ENCODE assay signal across 1 fruit fly cellular context in genomic region chr3L:9422636-9423419, dm6.
A peak's percentile ranks its signal among the peaks of the same experiment; 100 is the strongest.
TF ChIP-seq lines count a peak whose summit lies in the region.

TSS of gene aay (plus strand) at chr3L:9423253.

TF ChIP-seq in whole organism, embryonic, 481 proteins besides CTCF, POLR2A, EP300 and RAD21 (continued from another document and continues in another):
- TF ChIP-seq maf-S (GFP tag; optimal IDR thresholded peaks at IDR 0.05; lab: Kevin White, UChicago), result peak; percentile 95
- peak; percentile 98 for TF ChIP-seq CG12104 (GFP tag; optimal IDR thresholded peaks at IDR 0.05; lab: Kevin White, UChicago)
- peak; percentile 90 for TF ChIP-seq Deaf1 (tag; optimal IDR thresholded peaks at IDR 0.05; lab: Kevin White, UChicago)
- no peak for TF ChIP-seq tna (GFP tag; IDR thresholded peaks at IDR 0.05; lab: Robert Waterston, UW; ENCODE audit: partially characterized antibody)
- peak in 1 of 2 experiments; percentile 96 for TF ChIP-seq Hr78 (GFP tag; optimal IDR thresholded peaks at IDR 0.05; lab: Kevin White, UChicago)
- TF ChIP-seq Awh (GFP tag; IDR thresholded peaks at IDR 0.05; lab: Robert Waterston, UW), result peak; percentile 97
- peak; percentile 88 for TF ChIP-seq CG15073 (GFP tag; optimal IDR thresholded peaks at IDR 0.05; lab: Kevin White, UChicago)
- peak; percentile 99 for TF ChIP-seq bab2 (GFP tag; optimal IDR thresholded peaks at IDR 0.05; lab: Kevin White, UChicago)
- peak; percentile 97 for TF ChIP-seq YL-1 (GFP tag; optimal IDR thresholded peaks at IDR 0.05; lab: Kevin White, UChicago)
- TF ChIP-seq unpg (GFP tag; optimal IDR thresholded peaks at IDR 0.05; lab: Kevin White, UChicago), result peak; percentile 99
- TF ChIP-seq zf30C (GFP tag; optimal IDR thresholded peaks at IDR 0.05; lab: Kevin White, UChicago), result peak; percentile 100
- peak; percentile 94 for TF ChIP-seq en (GFP tag; optimal IDR thresholded peaks at IDR 0.05; lab: Kevin White, UChicago)
- TF ChIP-seq Hand (GFP tag; optimal IDR thresholded peaks at IDR 0.05; lab: Kevin White, UChicago), result peak; percentile 97
- TF ChIP-seq CG15696 (tag; optimal IDR thresholded peaks at IDR 0.05; lab: Kevin White, UChicago), result peak; percentile 99
- TF ChIP-seq tio (GFP tag; optimal IDR thresholded peaks at IDR 0.05; lab: Kevin White, UChicago), result peak; percentile 97
- TF ChIP-seq Vsx1 (GFP tag; optimal IDR thresholded peaks at IDR 0.05; lab: Kevin White, UChicago), result peak; percentile 97
- peak; percentile 95 for TF ChIP-seq CG10565 (GFP tag; optimal IDR thresholded peaks at IDR 0.05; lab: Kevin White, UChicago)
- TF ChIP-seq ham (GFP tag; IDR thresholded peaks at IDR 0.05; lab: Robert Waterston, UW), result peak; percentile 92
- peak; percentile 97 for TF ChIP-seq CG6254 (GFP tag; optimal IDR thresholded peaks at IDR 0.05; lab: Kevin White, UChicago)
- peak; percentile 75 for TF ChIP-seq Kr (GFP tag; optimal IDR thresholded peaks at IDR 0.05; lab: Kevin White, UChicago)
- TF ChIP-seq Dbx (GFP tag; IDR thresholded peaks at IDR 0.05; lab: Robert Waterston, UW), result peak; percentile 97
- TF ChIP-seq CG10462 (GFP tag; optimal IDR thresholded peaks at IDR 0.05; lab: Kevin White, UChicago), result peak; percentile 97
- TF ChIP-seq CG6813 (GFP tag; optimal IDR thresholded peaks at IDR 0.05; lab: Kevin White, UChicago), result peak; percentile 99
- TF ChIP-seq Taf1 (GFP tag; IDR thresholded peaks at IDR 0.05; lab: Robert Waterston, UW), result peak; percentile 91
- TF ChIP-seq NC2α (GFP tag; optimal IDR thresholded peaks at IDR 0.05; lab: Kevin White, UChicago), result peak; percentile 97
- peak; percentile 97 for TF ChIP-seq CG4328 (GFP tag; optimal IDR thresholded peaks at IDR 0.05; lab: Kevin White, UChicago)
- TF ChIP-seq CG31365 (tag; optimal IDR thresholded peaks at IDR 0.05; lab: Kevin White, UChicago), result peak; percentile 90
- TF ChIP-seq Hey (tag; optimal IDR thresholded peaks at IDR 0.05; lab: Kevin White, UChicago), result peak; percentile 79
- TF ChIP-seq zen2 (GFP tag; IDR thresholded peaks at IDR 0.05; lab: Robert Waterston, UW; ENCODE audit: partially characterized antibody), result no peak
- TF ChIP-seq Oaz (GFP tag; IDR thresholded peaks at IDR 0.05; lab: Robert Waterston, UW), result peak; percentile 96
- peak; percentile 96 for TF ChIP-seq slou (GFP tag; optimal IDR thresholded peaks at IDR 0.05; lab: Kevin White, UChicago)
- TF ChIP-seq CG11085 (GFP tag; IDR thresholded peaks at IDR 0.05; lab: Robert Waterston, UW), result peak; percentile 96
- TF ChIP-seq knrl (GFP tag; IDR thresholded peaks at IDR 0.05; lab: Robert Waterston, UW; ENCODE audit: partially characterized antibody), result no peak; the same call in 2 of the 3 replicates
- TF ChIP-seq NK7.1 (GFP tag; optimal IDR thresholded peaks at IDR 0.05; lab: Kevin White, UChicago), result peak; percentile 97
- peak; percentile 98 for TF ChIP-seq CG16815 (GFP tag; optimal IDR thresholded peaks at IDR 0.05; lab: Kevin White, UChicago)
- TF ChIP-seq repo (GFP tag; optimal IDR thresholded peaks at IDR 0.05; lab: Kevin White, UChicago), result peak; percentile 95
- peak; percentile 97 for TF ChIP-seq CG11723 (GFP tag; optimal IDR thresholded peaks at IDR 0.05; lab: Kevin White, UChicago)
- TF ChIP-seq Fer2 (tag; optimal IDR thresholded peaks at IDR 0.05; lab: Kevin White, UChicago), result peak; percentile 96
- peak; percentile 97 for TF ChIP-seq Gug (GFP tag; IDR thresholded peaks at IDR 0.05; lab: Robert Waterston, UW)
- TF ChIP-seq klu (GFP tag; IDR thresholded peaks at IDR 0.05; lab: Robert Waterston, UW), result peak; percentile 97
- peak; percentile 96 for TF ChIP-seq dm (GFP tag; optimal IDR thresholded peaks at IDR 0.05; lab: Kevin White, UChicago)
- TF ChIP-seq CG18764 (GFP tag; optimal IDR thresholded peaks at IDR 0.05; lab: Kevin White, UChicago), result peak; percentile 98
- TF ChIP-seq CG3065 (GFP tag; optimal IDR thresholded peaks at IDR 0.05; lab: Kevin White, UChicago), result peak; percentile 98
- TF ChIP-seq CG3995 (GFP tag; optimal IDR thresholded peaks at IDR 0.05; lab: Kevin White, UChicago), result peak; percentile 82
- TF ChIP-seq E2f1 (GFP tag; IDR thresholded peaks at IDR 0.05; lab: Robert Waterston, UW), result peak; percentile 98
- TF ChIP-seq CG1529 (GFP tag; optimal IDR thresholded peaks at IDR 0.05; lab: Kevin White, UChicago), result peak; percentile 99
- TF ChIP-seq sens (GFP tag; lab: Kevin White, UChicago), result peak; percentile 100
- peak; percentile 98 for TF ChIP-seq CG1602 (GFP tag; optimal IDR thresholded peaks at IDR 0.05; lab: Kevin White, UChicago)
- TF ChIP-seq Meics (GFP tag; optimal IDR thresholded peaks at IDR 0.05; lab: Kevin White, UChicago), result peak; percentile 98
- peak; percentile 99 for TF ChIP-seq Asciz (GFP tag; optimal IDR thresholded peaks at IDR 0.05; lab: Kevin White, UChicago)
- peak; percentile 99 for TF ChIP-seq org-1 (GFP tag; optimal IDR thresholded peaks at IDR 0.05; lab: Kevin White, UChicago)
- TF ChIP-seq cg (GFP tag; optimal IDR thresholded peaks at IDR 0.05; lab: Kevin White, UChicago), result peak; percentile 84
- peak; percentile 92 for TF ChIP-seq Jarid2 (GFP tag; optimal IDR thresholded peaks at IDR 0.05; lab: Kevin White, UChicago)
- TF ChIP-seq Rfx (GFP tag; IDR thresholded peaks at IDR 0.05; lab: Robert Waterston, UW), result peak; percentile 99
- TF ChIP-seq az2 (GFP tag; optimal IDR thresholded peaks at IDR 0.05; lab: Kevin White, UChicago), result peak; percentile 99
- TF ChIP-seq emc (GFP tag; optimal IDR thresholded peaks at IDR 0.05; lab: Kevin White, UChicago), result peak; percentile 94
- peak; percentile 97 for TF ChIP-seq CG5245 (GFP tag; optimal IDR thresholded peaks at IDR 0.05; lab: Kevin White, UChicago)
- peak; percentile 98 for TF ChIP-seq gro (GFP tag; optimal IDR thresholded peaks at IDR 0.05; lab: Kevin White, UChicago)
- no peak for TF ChIP-seq D (optimal IDR thresholded peaks at IDR 0.05; lab: Kevin White, UChicago)
- peak; percentile 99 for TF ChIP-seq D (GFP tag; optimal IDR thresholded peaks at IDR 0.05; lab: Kevin White, UChicago)
- TF ChIP-seq Drgx (GFP tag; IDR thresholded peaks at IDR 0.05; lab: Robert Waterston, UW), result peak; percentile 98
- TF ChIP-seq CG13296 (GFP tag; optimal IDR thresholded peaks at IDR 0.05; lab: Kevin White, UChicago), result peak; percentile 99
- peak; percentile 84 for TF ChIP-seq aop (GFP tag; IDR thresholded peaks at IDR 0.05; lab: Robert Waterston, UW)
- peak; percentile 97 for TF ChIP-seq wor (GFP tag; IDR thresholded peaks at IDR 0.05; lab: Robert Waterston, UW)
- no peak for TF ChIP-seq mld (GFP tag; IDR thresholded peaks at IDR 0.05; lab: Robert Waterston, UW; ENCODE audit: partially characterized antibody)
- peak; percentile 97 for TF ChIP-seq pb (GFP tag; optimal IDR thresholded peaks at IDR 0.05; lab: Kevin White, UChicago)
- peak; percentile 99 for TF ChIP-seq sob (GFP tag; IDR thresholded peaks at IDR 0.05; lab: Robert Waterston, UW)
- peak; percentile 97 for TF ChIP-seq CG6272 (GFP tag; IDR thresholded peaks at IDR 0.05; lab: Robert Waterston, UW)
- peak; percentile 97 for TF ChIP-seq fd64A (GFP tag; optimal IDR thresholded peaks at IDR 0.05; lab: Kevin White, UChicago)
- TF ChIP-seq ems (GFP tag; optimal IDR thresholded peaks at IDR 0.05; lab: Kevin White, UChicago), result peak; percentile 98
- TF ChIP-seq CG2120 (GFP tag; optimal IDR thresholded peaks at IDR 0.05; lab: Kevin White, UChicago), result peak; percentile 99
- peak; percentile 97 for TF ChIP-seq otp (GFP tag; IDR thresholded peaks at IDR 0.05; lab: Robert Waterston, UW)
- TF ChIP-seq CG9437 (GFP tag; optimal IDR thresholded peaks at IDR 0.05; lab: Kevin White, UChicago), result peak; percentile 93
- TF ChIP-seq CG9876 (GFP tag; optimal IDR thresholded peaks at IDR 0.05; lab: Kevin White, UChicago), result peak; percentile 91
- TF ChIP-seq kni (GFP tag; optimal IDR thresholded peaks at IDR 0.05; lab: Kevin White, UChicago), result peak; percentile 95
- peak; percentile 97 for TF ChIP-seq CG12155 (GFP tag; optimal IDR thresholded peaks at IDR 0.05; lab: Kevin White, UChicago)
- TF ChIP-seq CG10543 (GFP tag; optimal IDR thresholded peaks at IDR 0.05; lab: Kevin White, UChicago), result peak; percentile 97
- TF ChIP-seq run (tag; optimal IDR thresholded peaks at IDR 0.05; lab: Kevin White, UChicago), result peak; percentile 99
- peak; percentile 78 for TF ChIP-seq disco-r (GFP tag; optimal IDR thresholded peaks at IDR 0.05; lab: Kevin White, UChicago)
- peak; percentile 94 for TF ChIP-seq B-H2 (GFP tag; optimal IDR thresholded peaks at IDR 0.05; lab: Kevin White, UChicago)
- peak; percentile 83 for TF ChIP-seq ftz-f1 (GFP tag; optimal IDR thresholded peaks at IDR 0.05; lab: Kevin White, UChicago)
- peak; percentile 99 for TF ChIP-seq nmo (GFP tag; optimal IDR thresholded peaks at IDR 0.05; lab: Kevin White, UChicago)
- TF ChIP-seq CG3726 (GFP tag; IDR thresholded peaks at IDR 0.05; lab: Robert Waterston, UW), result peak; percentile 98
- TF ChIP-seq CG33557 (GFP tag; optimal IDR thresholded peaks at IDR 0.05; lab: Kevin White, UChicago), result peak; percentile 98
- TF ChIP-seq Antp (GFP tag; optimal IDR thresholded peaks at IDR 0.05; lab: Kevin White, UChicago), result peak; percentile 91
- peak in 1 of 2 experiments; percentile 100 for TF ChIP-seq Eip74EF (GFP tag; optimal IDR thresholded peaks at IDR 0.05; lab: Kevin White, UChicago)
- TF ChIP-seq Sox100B (GFP tag; optimal IDR thresholded peaks at IDR 0.05; lab: Kevin White, UChicago), result peak; percentile 99
- TF ChIP-seq grau (tag; optimal IDR thresholded peaks at IDR 0.05; lab: Kevin White, UChicago), result peak; percentile 99
- peak; percentile 95 for TF ChIP-seq Ets97D (GFP tag; optimal IDR thresholded peaks at IDR 0.05; lab: Kevin White, UChicago)
- peak; percentile 99 for TF ChIP-seq BtbVII (GFP tag; optimal IDR thresholded peaks at IDR 0.05; lab: Kevin White, UChicago)
- peak; percentile 96 for TF ChIP-seq Lhr (GFP tag; optimal IDR thresholded peaks at IDR 0.05; lab: Kevin White, UChicago)
- peak; percentile 94 for TF ChIP-seq CG11696 (GFP tag; IDR thresholded peaks at IDR 0.05; lab: Robert Waterston, UW)
- TF ChIP-seq tin (GFP tag; optimal IDR thresholded peaks at IDR 0.05; lab: Kevin White, UChicago), result peak; percentile 98
- peak; percentile 60 to 80 for TF ChIP-seq Trl (optimal IDR thresholded peaks at IDR 0.05; lab: Kevin White, UChicago)
- peak; percentile 95 for TF ChIP-seq Trl (GFP tag; optimal IDR thresholded peaks at IDR 0.05; lab: Kevin White, UChicago)
- TF ChIP-seq Ets65A (GFP tag; lab: Kevin White, UChicago), result peak; percentile 100
- TF ChIP-seq CG17912 (GFP tag; optimal IDR thresholded peaks at IDR 0.05; lab: Kevin White, UChicago), result peak; percentile 79
- TF ChIP-seq CG13894 (tag; optimal IDR thresholded peaks at IDR 0.05; lab: Kevin White, UChicago), result peak; percentile 97
- peak; percentile 99 for TF ChIP-seq CG7839 (tag; optimal IDR thresholded peaks at IDR 0.05; lab: Kevin White, UChicago)
- TF ChIP-seq fru (optimal IDR thresholded peaks at IDR 0.05; lab: Kevin White, UChicago), result no peak
- peak; percentile 92 for TF ChIP-seq CG4282 (GFP tag; optimal IDR thresholded peaks at IDR 0.05; lab: Kevin White, UChicago)
- peak; percentile 99 for TF ChIP-seq Atf6 (GFP tag; IDR thresholded peaks at IDR 0.05; lab: Robert Waterston, UW)
- TF ChIP-seq CG14860 (GFP tag; IDR thresholded peaks at IDR 0.05; lab: Robert Waterston, UW; ENCODE audit: partially characterized antibody), result no peak
- TF ChIP-seq chinmo (GFP tag; IDR thresholded peaks at IDR 0.05; lab: Robert Waterston, UW; ENCODE audit: partially characterized antibody), result peak; percentile 93; the same call in 3 of the 4 replicates
- TF ChIP-seq da (GFP tag; optimal IDR thresholded peaks at IDR 0.05; lab: Kevin White, UChicago), result peak; percentile 94
- TF ChIP-seq Hr3 (GFP tag; optimal IDR thresholded peaks at IDR 0.05; lab: Kevin White, UChicago), result peak; percentile 99
- no peak for TF ChIP-seq CG7963 (GFP tag; IDR thresholded peaks at IDR 0.05; lab: Robert Waterston, UW; ENCODE audit: partially characterized antibody)
- TF ChIP-seq Dip3 (GFP tag; optimal IDR thresholded peaks at IDR 0.05; lab: Kevin White, UChicago), result peak; percentile 98
- peak; percentile 91 for TF ChIP-seq CG11560 (tag; IDR thresholded peaks at IDR 0.05; lab: Robert Waterston, UW)
- peak; percentile 88 for TF ChIP-seq her (GFP tag; optimal IDR thresholded peaks at IDR 0.05; lab: Kevin White, UChicago)
- peak; percentile 99 for TF ChIP-seq CG17328 (GFP tag; IDR thresholded peaks at IDR 0.05; lab: Robert Waterston, UW)
- peak; percentile 98 for TF ChIP-seq CG15011 (GFP tag; optimal IDR thresholded peaks at IDR 0.05; lab: Kevin White, UChicago)
- TF ChIP-seq toy (GFP tag; IDR thresholded peaks at IDR 0.05; lab: Robert Waterston, UW), result peak; percentile 92
- peak; percentile 98 for TF ChIP-seq nau (GFP tag; optimal IDR thresholded peaks at IDR 0.05; lab: Kevin White, UChicago)
- peak; percentile 97 for TF ChIP-seq corto (GFP tag; optimal IDR thresholded peaks at IDR 0.05; lab: Kevin White, UChicago)
- peak; percentile 97 for TF ChIP-seq Atf3 (GFP tag; optimal IDR thresholded peaks at IDR 0.05; lab: Kevin White, UChicago)
- peak; percentile 100 for TF ChIP-seq CG8924 (tag; optimal IDR thresholded peaks at IDR 0.05; lab: Kevin White, UChicago)
- TF ChIP-seq inv (GFP tag; IDR thresholded peaks at IDR 0.05; lab: Robert Waterston, UW; ENCODE audit: partially characterized antibody), result no peak
- peak; percentile 99 for TF ChIP-seq CG30403 (GFP tag; optimal IDR thresholded peaks at IDR 0.05; lab: Kevin White, UChicago)
- TF ChIP-seq HLH54F (GFP tag; optimal IDR thresholded peaks at IDR 0.05; lab: Kevin White, UChicago), result peak; percentile 98
- TF ChIP-seq CG4820 (GFP tag; optimal IDR thresholded peaks at IDR 0.05; lab: Kevin White, UChicago), result peak; percentile 98
- peak; percentile 47 for TF ChIP-seq p53 (GFP tag; optimal IDR thresholded peaks at IDR 0.05; lab: Kevin White, UChicago)
- TF ChIP-seq CG14050 (GFP tag; IDR thresholded peaks at IDR 0.05; lab: Robert Waterston, UW), result peak; percentile 97
- peak; percentile 97 for TF ChIP-seq CG1792 (GFP tag; optimal IDR thresholded peaks at IDR 0.05; lab: Kevin White, UChicago)
- TF ChIP-seq Pdp1 (GFP tag; optimal IDR thresholded peaks at IDR 0.05; lab: Kevin White, UChicago), result peak; percentile 96 to 98
- no peak for TF ChIP-seq usp (GFP tag; optimal IDR thresholded peaks at IDR 0.05; lab: Kevin White, UChicago)
- peak; percentile 97 for TF ChIP-seq GATAe (GFP tag; conservative IDR thresholded peaks at IDR 0.05; lab: Robert Waterston, UW)
- peak; percentile 94 for TF ChIP-seq Usf (GFP tag; optimal IDR thresholded peaks at IDR 0.05; lab: Kevin White, UChicago)
- TF ChIP-seq Nf-YC (tag; optimal IDR thresholded peaks at IDR 0.05; lab: Kevin White, UChicago), result peak; percentile 93
- peak; percentile 99 for TF ChIP-seq Hsf (GFP tag; optimal IDR thresholded peaks at IDR 0.05; lab: Kevin White, UChicago)
